Worm (Caenorhabditis elegans): ENCODE results near the gene Y82E9BL.19.

- TF ChIP-seq rnt-1 (tag; optimal IDR thresholded peaks at IDR 0.05) (no peak), xbp-1 (tag; optimal IDR thresholded peaks at IDR 0.05) (no peak), fos-1 (tag; optimal IDR thresholded peaks at IDR 0.05) (no peak), nhr-237 (tag; optimal IDR thresholded peaks at IDR 0.05) (no peak), fkh-10 (GFP tag; optimal IDR thresholded peaks at IDR 0.05) (no peak)
These were observed 27.9 kb downstream of the Y82E9BL.19 start, which contains the start of gene Y82E9BR.9 for ce11 chrIII:1359669-1360068.
